Worm (Caenorhabditis elegans) whole organism, L1 larva: Measurements from ENCODE around the gene B0457.6.

Source experiments
- C04F5.9 ChIP-seq: sonication (generic microtip); optimal IDR thresholded peaks from 2 replicates; lab custom pipeline; 2016; ENCODE audit warnings: missing genetic modification characterization, missing compliant biosample characterization
- C34B4.2 ChIP-seq: sonication (generic microtip); optimal IDR thresholded peaks from 2 replicates; lab custom pipeline; 2017; ENCODE audit warnings: mild to moderate bottlenecking, missing genetic modification characterization, missing compliant biosample characterization
- lin-15B ChIP-seq: fragments of 150-350 bp; sonication (generic microtip); optimal IDR thresholded peaks from 3 replicates; lab custom pipeline; 2014; ENCODE audit warnings: missing biosample characterization, missing genetic modification characterization
- lin-39 ChIP-seq: fragments of 150-350 bp; optimal IDR thresholded peaks from 2 replicates; lab custom pipeline; 2014; ENCODE audit warnings: missing biosample characterization, missing genetic modification reagents, missing genetic modification characterization
- mdl-1 ChIP-seq, 2 experiments: fragments of 150-350 bp; optimal IDR thresholded peaks; 2 replicates each; lab custom pipeline; 2014 to 2017; ENCODE audit warnings: missing biosample characterization in 2 of 2, missing genetic modification characterization in 2 of 2, inconsistent platforms in 1 of 2
- nhr-90 ChIP-seq: sonication (generic microtip); optimal IDR thresholded peaks from 2 replicates; lab custom pipeline; 2016; ENCODE audit warnings: mild to moderate bottlenecking, missing genetic modification characterization, missing compliant biosample characterization; ENCODE audit not compliant: poor library complexity
- skn-1 ChIP-seq: fragments of 150-350 bp; optimal IDR thresholded peaks from 2 replicates; lab custom pipeline; 2014; ENCODE audit warnings: missing biosample characterization, missing genetic modification characterization

ce11 chrII:8969251-8970183, 47.3 kb downstream of the B0457.6 start, which contains the start of the genes szy-20 and C18E9.5:
- TF ChIP-seq lin-39 (peak; percentile 90), C34B4.2 (tag; lab: Kevin White, UChicago) (no peak), skn-1 (peak; percentile 47), C04F5.9 (tag; lab: Kevin White, UChicago) (peak; percentile 75), nhr-90 (tag; lab: Kevin White, UChicago) (peak; percentile 80), lin-15B (tag; lab: Kevin White, UChicago) (peak; percentile 72), mdl-1 (tag; optimal IDR thresholded peaks at IDR 0.05; lab: Kevin White, UChicago) (peak in 1 of 2 experiments; percentile 65)
